Worm (Caenorhabditis elegans): ENCODE results near the gene abhd-12.
A peak's percentile ranks its signal among the peaks of the same experiment; 100 is the strongest.

The abhd-12 gene

DNA sequence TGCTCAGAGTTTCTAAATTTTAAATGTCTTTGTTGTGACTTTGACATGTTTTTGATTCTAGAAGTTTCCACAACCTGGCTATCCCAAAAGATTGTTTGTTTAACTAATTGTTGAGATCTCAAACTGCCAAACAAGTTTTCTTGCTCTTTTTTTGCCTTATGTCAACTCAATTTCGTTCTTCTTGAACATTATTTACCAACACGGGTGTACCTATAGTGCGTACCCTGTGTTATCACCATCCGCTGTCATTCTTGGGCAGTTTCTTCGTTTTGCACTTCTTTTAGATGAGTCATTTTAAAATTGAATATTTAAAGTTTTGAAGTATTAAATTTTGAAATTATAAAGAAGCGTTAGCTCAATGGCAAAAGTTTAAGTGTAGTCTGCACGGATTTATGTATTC is 33.2 kb downstream of the abhd-12 start, which contains the start of gene sptl-2:
Gene sptl-2, plus strand, starts transcription at position 280 of the 400 bp plus-strand sequence.
- TF ChIP-seq C34F6.9 (tag; optimal IDR thresholded peaks at IDR 0.05): no peak
- no peak for TF ChIP-seq mbf-1 (tag; optimal IDR thresholded peaks at IDR 0.05)
- no peak for TF ChIP-seq elt-1 (tag; optimal IDR thresholded peaks at IDR 0.05)
- no peak for TF ChIP-seq gmeb-1 (tag; optimal IDR thresholded peaks at IDR 0.05)
- no peak for TF ChIP-seq ZK546.5 (tag; optimal IDR thresholded peaks at IDR 0.05)
- peak; percentile 79 for TF ChIP-seq fos-1 (tag; optimal IDR thresholded peaks at IDR 0.05)
- peak; percentile 16 for TF ChIP-seq sma-9 (GFP tag; optimal IDR thresholded peaks at IDR 0.05)
- no peak for TF ChIP-seq sma-9 (tag; optimal IDR thresholded peaks at IDR 0.05)
- TF ChIP-seq nhr-25 (tag; optimal IDR thresholded peaks at IDR 0.05): no peak
- TF ChIP-seq ceh-16 (tag; optimal IDR thresholded peaks at IDR 0.05): no peak

DNA sequence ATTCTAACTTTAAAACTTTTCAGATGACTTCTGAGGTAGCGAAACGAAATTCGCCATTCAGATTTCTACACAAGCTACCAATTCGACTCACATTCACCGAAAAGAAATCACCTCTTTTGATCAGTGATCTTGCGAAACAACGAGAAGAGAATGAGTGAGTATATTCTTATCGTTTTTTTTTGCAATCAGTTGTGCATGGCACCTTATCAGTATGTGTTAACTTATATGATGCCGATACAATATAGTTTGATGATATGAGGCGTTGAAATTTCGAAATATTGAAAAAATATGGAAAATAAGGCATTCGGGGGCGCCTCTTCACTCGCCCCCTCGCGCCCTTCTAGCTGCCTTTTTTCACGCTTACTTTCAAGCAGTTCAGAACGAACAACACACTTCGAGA is 34.2 kb downstream of the abhd-12 start:
- TF ChIP-seq gmeb-1 (tag; optimal IDR thresholded peaks at IDR 0.05): peak; percentile 11
- TF ChIP-seq sma-9 (GFP tag; optimal IDR thresholded peaks at IDR 0.05): peak; percentile 49
- TF ChIP-seq sma-9 (tag; optimal IDR thresholded peaks at IDR 0.05): no peak
- peak; percentile 97 for TF ChIP-seq fos-1 (tag; optimal IDR thresholded peaks at IDR 0.05)
- TF ChIP-seq nhr-10 (tag; optimal IDR thresholded peaks at IDR 0.05): no peak
- no peak for TF ChIP-seq crh-2 (tag; optimal IDR thresholded peaks at IDR 0.05)

DNA sequence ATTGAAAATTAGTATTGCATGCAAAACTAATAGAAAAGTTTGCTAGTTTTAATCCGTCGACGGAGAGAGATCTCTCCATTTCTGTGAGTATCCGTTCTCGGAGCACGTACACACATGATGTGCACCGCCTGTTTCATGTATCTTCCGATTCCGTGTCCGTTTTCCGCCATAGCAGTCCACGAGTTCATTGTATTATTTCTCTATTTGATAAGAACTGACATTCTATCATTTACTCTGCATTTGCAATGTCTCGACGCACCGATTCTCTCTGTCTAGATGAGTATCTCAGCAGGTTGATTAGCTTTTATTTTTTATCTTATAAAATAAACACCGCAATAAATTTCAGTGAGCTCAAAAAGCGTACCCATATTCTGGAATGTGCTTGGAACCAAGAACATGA is 35.2 kb downstream of the abhd-12 start:
- no peak for TF ChIP-seq ztf-4 (tag; optimal IDR thresholded peaks at IDR 0.05)
- TF ChIP-seq nhr-129 (tag; optimal IDR thresholded peaks at IDR 0.05): no peak
- peak; percentile 62 for TF ChIP-seq fos-1 (tag; optimal IDR thresholded peaks at IDR 0.05)
- TF ChIP-seq mab-5 (tag; optimal IDR thresholded peaks at IDR 0.05): no peak
- no peak for TF ChIP-seq unc-39 (tag; optimal IDR thresholded peaks at IDR 0.05)

DNA sequence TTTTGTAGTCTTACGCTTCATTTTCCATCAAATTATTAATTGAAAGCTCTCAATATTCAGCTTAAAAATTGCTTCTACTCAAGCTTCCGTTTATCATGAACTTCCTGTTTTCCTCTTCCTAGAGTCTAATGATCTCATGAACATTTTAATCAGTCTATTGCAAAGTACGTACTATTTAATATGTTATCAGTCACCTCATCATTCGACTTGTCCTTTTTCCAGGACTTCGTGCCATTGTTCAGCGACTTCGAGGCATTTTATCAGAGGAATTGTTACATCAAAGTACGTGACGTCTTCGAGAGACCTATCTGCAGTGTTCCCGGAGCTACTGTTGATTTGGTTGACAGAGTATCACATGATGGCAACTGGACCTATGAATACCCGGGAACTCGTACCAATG is 36.1 kb downstream of the abhd-12 start:
- no peak for TF ChIP-seq snpc-4 (tag; optimal IDR thresholded peaks at IDR 0.05)
- no peak for TF ChIP-seq egl-27 (tag; optimal IDR thresholded peaks at IDR 0.05)
- no peak for TF ChIP-seq elt-1 (tag; optimal IDR thresholded peaks at IDR 0.05)
- TF ChIP-seq ZK546.5 (tag; optimal IDR thresholded peaks at IDR 0.05): no peak
- no peak for TF ChIP-seq peb-1 (tag; optimal IDR thresholded peaks at IDR 0.05)
- TF ChIP-seq nhr-23 (tag; optimal IDR thresholded peaks at IDR 0.05): no peak
- TF ChIP-seq R02D3.7 (tag; optimal IDR thresholded peaks at IDR 0.05): no peak
- TF ChIP-seq fos-1 (tag; optimal IDR thresholded peaks at IDR 0.05): peak; percentile 50
- TF ChIP-seq sma-9 (GFP tag; optimal IDR thresholded peaks at IDR 0.05): peak; percentile 5
- no peak for TF ChIP-seq sma-9 (tag; optimal IDR thresholded peaks at IDR 0.05)

DNA sequence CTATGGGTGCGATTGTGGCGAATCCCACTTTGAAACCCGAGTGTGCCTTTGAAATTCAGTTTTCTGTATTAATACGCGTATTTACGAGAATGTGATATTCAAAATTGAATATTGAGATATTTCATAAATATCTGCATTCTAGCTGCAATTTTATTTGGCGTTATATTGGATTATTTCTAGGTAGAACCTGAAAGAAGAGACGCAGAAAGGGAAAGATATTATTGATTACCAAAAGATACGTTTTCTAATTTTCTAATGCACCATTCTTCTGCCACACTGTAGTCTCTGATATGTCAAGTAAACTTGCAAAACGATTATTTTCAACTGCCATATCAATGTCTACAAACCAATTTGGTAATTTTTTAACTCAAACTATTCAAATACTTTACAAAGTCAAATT is 38.4 kb downstream of the abhd-12 start, which contains the start of gene ech-3:
Gene ech-3, plus strand, starts transcription at position 178 of the 400 bp plus-strand sequence.
- TF ChIP-seq sma-9 (GFP tag; optimal IDR thresholded peaks at IDR 0.05): no peak
- no peak for TF ChIP-seq sma-9 (tag; optimal IDR thresholded peaks at IDR 0.05)
- TF ChIP-seq mab-5 (tag; optimal IDR thresholded peaks at IDR 0.05): no peak
- no peak for TF ChIP-seq aly-2 (tag; optimal IDR thresholded peaks at IDR 0.05)
- TF ChIP-seq dmd-4 (tag; optimal IDR thresholded peaks at IDR 0.05): no peak
- no peak for TF ChIP-seq nhr-21 (tag; optimal IDR thresholded peaks at IDR 0.05)
- TF ChIP-seq nhr-6 (tag; optimal IDR thresholded peaks at IDR 0.05): no peak
- TF ChIP-seq unc-62 (GFP tag; optimal IDR thresholded peaks at IDR 0.05): no peak
- TF ChIP-seq ceh-82 (tag; optimal IDR thresholded peaks at IDR 0.05): no peak
- no peak for TF ChIP-seq unc-55 (GFP tag; optimal IDR thresholded peaks at IDR 0.05)

DNA sequence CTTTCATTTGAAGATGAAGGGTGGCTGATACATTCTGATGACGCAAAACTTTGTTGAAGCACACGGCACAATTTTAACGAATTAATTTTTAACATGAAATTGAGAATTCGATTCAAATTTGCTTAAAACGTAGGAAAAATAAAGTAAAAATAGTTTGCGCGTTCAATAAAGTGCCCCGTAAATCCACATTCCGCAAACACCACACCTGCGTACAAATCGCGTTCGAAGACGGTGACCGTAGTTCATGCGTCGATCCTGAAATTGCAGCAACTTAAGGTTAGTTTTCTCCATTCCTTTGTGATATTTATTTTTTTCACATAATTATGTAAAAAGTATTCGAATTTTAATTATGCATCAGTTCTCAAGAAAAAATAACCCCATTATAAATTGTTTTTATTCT is 41.1 kb downstream of the abhd-12 start, which contains the start of gene F43H9.3:
Gene F43H9.3, minus strand, starts transcription at position 189 of the 400 bp plus-strand sequence.
- TF ChIP-seq R02D3.7 (tag; optimal IDR thresholded peaks at IDR 0.05): peak; percentile 62
- no peak for TF ChIP-seq ztf-4 (tag; optimal IDR thresholded peaks at IDR 0.05)
- no peak for TF ChIP-seq ztf-11 (tag; optimal IDR thresholded peaks at IDR 0.05)
- TF ChIP-seq lsy-2 (tag; optimal IDR thresholded peaks at IDR 0.05): peak in 1 of 2 experiments; percentile 88
- no peak for TF ChIP-seq mdl-1 (tag; optimal IDR thresholded peaks at IDR 0.05)
- peak; percentile 0 for TF ChIP-seq fos-1 (tag; optimal IDR thresholded peaks at IDR 0.05)
- TF ChIP-seq nhr-10 (tag; optimal IDR thresholded peaks at IDR 0.05): no peak
- no peak for TF ChIP-seq ama-1 (optimal IDR thresholded peaks at IDR 0.05)
- no peak for TF ChIP-seq sma-3 (GFP tag; optimal IDR thresholded peaks at IDR 0.05)

Measured in whole organism, L2 larva.